Worm (Caenorhabditis elegans): ENCODE results near the gene F22B8.3.

- no peak for TF ChIP-seq him-1 (tag; optimal IDR thresholded peaks at IDR 0.05)
- no peak for TF ChIP-seq dao-5 (tag; optimal IDR thresholded peaks at IDR 0.05)
Measured at ce11 chrV:16132215-16132614, 41.4 kb downstream of the F22B8.3 start.

Measured in whole organism, L4/young adult.